Worm (Caenorhabditis elegans): Measurements from ENCODE around the gene F57A8.7.

The F57A8.7 gene

DNA sequence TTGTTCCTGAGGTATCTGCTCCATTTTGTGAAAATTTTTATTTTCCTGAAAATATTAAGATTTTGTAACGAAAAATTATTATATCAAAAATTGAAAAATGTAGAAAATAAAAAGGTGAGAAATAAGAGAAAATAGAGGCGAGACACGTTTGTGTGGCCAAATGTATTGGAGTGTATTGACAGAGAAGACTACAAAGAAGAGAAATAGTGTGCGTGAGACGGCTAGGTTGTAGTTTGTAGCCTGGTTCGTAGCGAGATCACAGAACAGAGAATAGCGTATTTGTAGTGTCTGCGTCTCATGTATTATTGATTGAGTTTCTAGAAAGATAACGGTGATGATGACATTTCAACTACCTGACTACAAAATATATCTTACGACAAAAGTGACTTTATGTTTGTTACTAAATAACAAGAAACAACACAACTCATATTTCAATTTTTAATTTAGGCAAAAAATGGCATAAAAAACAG is 8.5 kb downstream of the F57A8.7 start, which contains the start of gene nhr-12:
TSS of gene nhr-12 (minus strand) at position 51 of the 470 bp plus-strand sequence.
- TF ChIP-seq ceh-100 (GFP tag; IDR thresholded peaks at IDR 0.05), result no peak
- TF ChIP-seq rcor-1 (GFP tag; IDR thresholded peaks at IDR 0.05), result no peak
- TF ChIP-seq ekl-4 (GFP tag; IDR thresholded peaks at IDR 0.05), result no peak
- TF ChIP-seq ztf-25 (GFP tag; IDR thresholded peaks at IDR 0.05), result no peak
- TF ChIP-seq bed-1 (GFP tag; IDR thresholded peaks at IDR 0.05), result no peak
- TF ChIP-seq mes-4 (tag; optimal IDR thresholded peaks at IDR 0.05), result no peak
- no peak for TF ChIP-seq madf-8 (GFP tag; conservative IDR thresholded peaks at IDR 0.05)
- TF ChIP-seq ztf-22 (GFP tag; optimal IDR thresholded peaks at IDR 0.05), result no peak
- TF ChIP-seq B0019.2 (GFP tag; conservative IDR thresholded peaks at IDR 0.05), result no peak

DNA sequence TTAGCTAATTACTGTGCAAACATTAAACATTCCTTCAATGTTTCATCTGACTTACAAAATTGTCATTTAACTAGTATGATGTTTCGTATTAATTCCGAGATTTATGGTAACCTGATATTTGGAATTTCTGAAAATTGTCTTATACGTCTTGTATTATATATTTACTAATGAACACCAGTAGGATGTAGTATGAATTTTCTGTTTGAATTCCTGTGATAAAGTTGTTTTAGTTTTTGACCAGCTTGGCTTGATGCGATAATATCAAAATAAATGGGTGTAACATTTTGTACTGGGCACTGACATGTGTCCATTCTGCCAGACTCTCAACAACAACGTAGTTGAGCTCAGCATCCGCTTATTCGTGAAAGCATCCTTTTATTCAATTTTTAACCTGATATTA is 9.3 kb downstream of the F57A8.7 start, which contains the start of gene R04B5.6:
TSS of gene R04B5.6 (plus strand) at position 301 of the 400 bp plus-strand sequence.
- TF ChIP-seq F10E7.11 (tag; optimal IDR thresholded peaks at IDR 0.05) (no peak), mcd-1 (GFP tag; IDR thresholded peaks at IDR 0.05) (no peak), dpff-1 (tag; optimal IDR thresholded peaks at IDR 0.05) (no peak), K12H6.12 (tag; optimal IDR thresholded peaks at IDR 0.05) (no peak), sdz-38 (tag; optimal IDR thresholded peaks at IDR 0.05) (no peak), efl-1 (GFP tag; optimal IDR thresholded peaks at IDR 0.05) (no peak), hlh-12 (tag; optimal IDR thresholded peaks at IDR 0.05) (no peak), rec-8 (tag; optimal IDR thresholded peaks at IDR 0.05) (no peak), nhr-27 (tag; optimal IDR thresholded peaks at IDR 0.05) (no peak), let-607 (tag; optimal IDR thresholded peaks at IDR 0.05) (no peak), ztf-3 (GFP tag; optimal IDR thresholded peaks at IDR 0.05) (no peak)

DNA sequence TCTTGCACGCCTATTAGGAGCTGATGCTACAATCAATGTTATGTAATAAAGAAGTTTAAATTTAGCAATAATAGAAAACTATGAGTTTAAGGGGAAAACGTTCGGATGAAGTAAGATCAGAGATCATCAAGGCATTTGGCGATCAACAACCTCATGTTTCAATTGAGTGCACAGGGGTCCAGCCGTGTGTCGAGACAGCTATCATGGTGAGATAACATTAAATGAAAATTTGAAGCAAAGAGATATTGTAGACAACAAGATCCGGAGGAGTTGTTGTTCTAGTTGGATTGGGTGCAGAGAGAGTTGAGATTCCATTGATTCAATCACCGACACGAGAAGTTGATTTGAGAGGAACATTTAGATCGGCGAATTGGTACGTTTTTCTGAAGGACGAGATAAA is 10.6 kb downstream of the F57A8.7 start:
- TF ChIP-seq ztf-18 (tag; optimal IDR thresholded peaks at IDR 0.05) (no peak), zfh-2 (GFP tag; conservative IDR thresholded peaks at IDR 0.05) (no peak), egrh-3 (GFP tag; IDR thresholded peaks at IDR 0.05) (no peak), T26A5.8 (tag; optimal IDR thresholded peaks at IDR 0.05) (no peak), Y53F4B.3 (GFP tag; IDR thresholded peaks at IDR 0.05) (no peak), dox-1 (GFP tag; IDR thresholded peaks at IDR 0.05) (no peak), B0336.3 (GFP tag; IDR thresholded peaks at IDR 0.05) (no peak), F39B2.1 (GFP tag; IDR thresholded peaks at IDR 0.05) (no peak), madf-6 (GFP tag; IDR thresholded peaks at IDR 0.05) (no peak), hlh-26 (GFP tag; conservative IDR thresholded peaks at IDR 0.05) (no peak), athp-1 (tag; optimal IDR thresholded peaks at IDR 0.05) (no peak), snpc-4 (GFP tag; optimal IDR thresholded peaks at IDR 0.05) (no peak), snpc-4 (tag; optimal IDR thresholded peaks at IDR 0.05) (no peak), ekl-4 (GFP tag; IDR thresholded peaks at IDR 0.05) (no peak), let-607 (tag; optimal IDR thresholded peaks at IDR 0.05) (no peak), pha-4 (tag; optimal IDR thresholded peaks at IDR 0.05) (no peak), B0035.1 (tag; optimal IDR thresholded peaks at IDR 0.05) (no peak), attf-3 (GFP tag; conservative IDR thresholded peaks at IDR 0.05) (no peak), F55B11.4 (tag; optimal IDR thresholded peaks at IDR 0.05; ENCODE audit: borderline replicate concordance, insufficient read depth) (no peak), fkh-3 (tag; optimal IDR thresholded peaks at IDR 0.05) (no peak)
